Worm (Caenorhabditis elegans) whole organism, L4 larva: ENCODE data around the gene srm-4.

Experiments
- R02D3.7 ChIP-seq: fragments of 150-350 bp; sonication (generic microtip); optimal IDR thresholded peaks from 3 replicates; lab custom pipeline; 2014; ENCODE audit warnings: missing biosample characterization, missing genetic modification characterization
- aly-2 ChIP-seq: sonication (generic microtip); optimal IDR thresholded peaks from 2 replicates; lab custom pipeline; 2018; ENCODE audit warnings: missing biosample characterization, missing genetic modification characterization
- ceh-62 ChIP-seq: sonication (generic microtip); optimal IDR thresholded peaks from 2 replicates; lab custom pipeline; 2017; ENCODE audit warnings: missing biosample characterization, missing genetic modification characterization
- dpl-1 ChIP-seq: fragments of 150-350 bp; optimal IDR thresholded peaks from 2 replicates; lab custom pipeline; 2014; ENCODE audit warnings: missing biosample characterization, missing genetic modification reagents, missing genetic modification characterization
- fkh-10 ChIP-seq: fragments of 150-350 bp; optimal IDR thresholded peaks from 2 replicates; lab custom pipeline; 2014; ENCODE audit warnings: missing biosample characterization, missing genetic modification reagents, missing genetic modification characterization
- fos-1 ChIP-seq: fragments of 150-350 bp; optimal IDR thresholded peaks from 2 replicates; lab custom pipeline; 2014; ENCODE audit warnings: missing biosample characterization, missing genetic modification characterization
- gei-8 ChIP-seq: fragments of 200-800 bp; sonication (Bioruptor generic); optimal IDR thresholded peaks from 2 replicates; lab custom pipeline; 2018; ENCODE audit warnings: mild to moderate bottlenecking, missing genetic modification characterization, missing compliant biosample characterization
- lir-3 ChIP-seq: sonication (generic microtip); optimal IDR thresholded peaks from 2 replicates; lab custom pipeline; 2016; ENCODE audit warnings: mild to moderate bottlenecking, missing genetic modification characterization, missing compliant biosample characterization
- snpc-4 ChIP-seq: fragments of 150-350 bp; optimal IDR thresholded peaks from 2 replicates; lab custom pipeline; 2014; ENCODE audit warnings: missing biosample characterization, missing genetic modification characterization
- unc-130 ChIP-seq: sonication (generic microtip); optimal IDR thresholded peaks from 2 replicates; lab custom pipeline; 2016; ENCODE audit warnings: missing genetic modification reagents, missing genetic modification characterization, missing compliant biosample characterization
- unc-39 ChIP-seq: sonication (generic microtip); optimal IDR thresholded peaks from 2 replicates; lab custom pipeline; 2017; ENCODE audit warnings: missing biosample characterization, missing genetic modification characterization

- TF ChIP-seq lir-3 (tag; lab: Kevin White, UChicago): no peak
- no peak for TF ChIP-seq fos-1 (tag; lab: Kevin White, UChicago)
- no peak for TF ChIP-seq unc-130 (GFP tag; lab: Kevin White, UChicago)
- no peak for TF ChIP-seq aly-2 (tag; lab: Kevin White, UChicago)
- TF ChIP-seq snpc-4 (tag; lab: Kevin White, UChicago): no peak
- no peak for TF ChIP-seq R02D3.7 (tag; lab: Kevin White, UChicago)
- no peak for TF ChIP-seq ceh-62
- no peak for TF ChIP-seq gei-8 (GFP tag; lab: Kevin White, UChicago)
- TF ChIP-seq fkh-10 (GFP tag; lab: Kevin White, UChicago): no peak
- no peak for TF ChIP-seq dpl-1 (GFP tag; lab: Kevin White, UChicago)
- no peak for TF ChIP-seq unc-39 (tag; lab: Kevin White, UChicago)
Measured at ce11 chrV:14296499-14296898, 36.7 kb upstream of the srm-4 start, which contains the start of gene F14D7.3.
